Worm (Caenorhabditis elegans): Measurements from ENCODE around the gene fbxa-84.
"Not testable (repeated sequence)": the region's sequence is repeated elsewhere in the genome, so short reads cannot be mapped to it uniquely, and the experiment has no call there.

The fbxa-84 gene

ce11 chrV:15215175-15215574 lies 32.9 kb downstream of the fbxa-84 start, which contains the start of gene sri-26:
sri-26 (plus strand) TSS chrV:15215475.
- not testable (repeated sequence) for TF ChIP-seq tab-1, ztf-29, T22C8.4 (GFP tag; IDR thresholded peaks at IDR 0.05)

DNA sequence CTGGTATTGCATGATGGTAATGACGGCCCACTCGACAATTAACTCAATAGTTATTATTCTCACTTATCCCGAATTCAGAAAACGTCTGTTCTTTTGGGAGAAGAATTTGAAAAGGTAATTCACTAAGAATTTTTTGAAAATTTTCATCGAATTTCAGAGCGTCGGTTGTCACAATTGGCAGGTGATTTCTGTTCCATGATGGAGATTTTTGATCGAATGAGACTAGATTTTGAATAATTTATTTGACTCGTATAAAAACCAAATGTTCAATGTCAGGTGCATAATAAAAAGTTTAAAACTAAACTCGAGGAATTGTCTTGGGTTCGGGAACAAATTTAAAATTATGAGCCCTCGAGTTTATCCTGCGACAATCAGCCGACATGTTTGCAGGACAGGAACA lies 34.5 kb downstream of the fbxa-84 start, which contains the start of gene sri-25:
TSS of gene sri-25 (plus strand) at position 301 of the 400 bp plus-strand sequence.
- no peak for TF ChIP-seq ref-1 (GFP tag; conservative IDR thresholded peaks at IDR 0.05)

- TF ChIP-seq klf-2 (GFP tag; conservative IDR thresholded peaks at IDR 0.05) (no peak), cog-1 (tag; optimal IDR thresholded peaks at IDR 0.05) (no peak), ztf-23 (GFP tag; IDR thresholded peaks at IDR 0.05) (no peak), ref-1 (GFP tag; conservative IDR thresholded peaks at IDR 0.05) (no peak), T22C8.4 (GFP tag; IDR thresholded peaks at IDR 0.05) (no peak), flt-1 (GFP tag; IDR thresholded peaks at IDR 0.05) (no peak), med-1 (GFP tag; optimal IDR thresholded peaks at IDR 0.05; ENCODE audit: insufficient read depth) (no peak), tab-1 (GFP tag; IDR thresholded peaks at IDR 0.05) (no peak), ztf-29 (GFP tag; IDR thresholded peaks at IDR 0.05) (no peak)
Observed at ce11 chrV:15221330-15221729, 39.1 kb downstream of the fbxa-84 start, which contains the start of gene irld-25. irld-25 (plus strand) TSS chrV:15221630.

ce11 chrV:15223668-15224067 lies 41.4 kb downstream of the fbxa-84 start, which contains the start of gene srw-24:
srw-24 (plus strand) TSS chrV:15223968.
- TF ChIP-seq cog-1 (tag; optimal IDR thresholded peaks at IDR 0.05) (no peak), ref-1 (GFP tag; conservative IDR thresholded peaks at IDR 0.05) (no peak), T22C8.4 (GFP tag; IDR thresholded peaks at IDR 0.05) (no peak), klf-2 (GFP tag; conservative IDR thresholded peaks at IDR 0.05) (no peak), flt-1 (GFP tag; IDR thresholded peaks at IDR 0.05) (no peak), ztf-23 (GFP tag; IDR thresholded peaks at IDR 0.05) (no peak), ztf-29 (GFP tag; IDR thresholded peaks at IDR 0.05) (no peak), med-1 (GFP tag; optimal IDR thresholded peaks at IDR 0.05; ENCODE audit: insufficient read depth) (no peak), tab-1 (GFP tag; IDR thresholded peaks at IDR 0.05) (no peak)

- TF ChIP-seq ref-1 (GFP tag; conservative IDR thresholded peaks at IDR 0.05) (no peak), klf-2 (GFP tag; conservative IDR thresholded peaks at IDR 0.05) (no peak), ztf-23 (GFP tag; IDR thresholded peaks at IDR 0.05) (no peak), ztf-29 (GFP tag; IDR thresholded peaks at IDR 0.05) (no peak), T22C8.4 (GFP tag; IDR thresholded peaks at IDR 0.05) (no peak), tab-1 (GFP tag; IDR thresholded peaks at IDR 0.05) (no peak), cog-1 (tag; optimal IDR thresholded peaks at IDR 0.05) (no peak), flt-1 (GFP tag; IDR thresholded peaks at IDR 0.05) (no peak), med-1 (GFP tag; optimal IDR thresholded peaks at IDR 0.05; ENCODE audit: insufficient read depth) (no peak)
Observed at ce11 chrV:15225650-15226049, 43.4 kb downstream of the fbxa-84 start, which contains the start of gene srw-14. srw-14 (plus strand) TSS chrV:15225950.

DNA sequence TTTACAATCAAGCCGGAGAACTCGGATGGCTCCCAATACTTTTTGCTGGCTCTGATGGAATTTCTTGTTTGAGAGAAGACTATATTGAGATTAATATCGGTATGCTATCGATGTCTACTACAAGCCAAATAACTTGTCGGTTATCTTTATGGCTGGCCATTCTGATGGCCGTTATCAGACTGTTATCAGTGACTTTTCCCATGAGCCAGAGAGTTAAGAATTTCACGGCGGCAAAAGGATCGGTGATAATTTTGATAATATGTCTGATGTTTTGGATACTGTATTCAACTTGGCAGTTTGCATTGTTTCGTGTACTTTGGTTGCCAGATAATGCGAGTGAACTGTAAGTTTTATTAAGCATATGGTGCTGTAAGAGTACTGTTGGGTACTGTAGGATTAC lies 44.0 kb downstream of the fbxa-84 start:
- TF ChIP-seq ztf-23 (GFP tag; IDR thresholded peaks at IDR 0.05) = no peak
- no peak for TF ChIP-seq med-1 (GFP tag; optimal IDR thresholded peaks at IDR 0.05; ENCODE audit: insufficient read depth)
- no peak for TF ChIP-seq cog-1 (tag; optimal IDR thresholded peaks at IDR 0.05)
- TF ChIP-seq ref-1 (GFP tag; conservative IDR thresholded peaks at IDR 0.05) = no peak
- TF ChIP-seq tab-1 (GFP tag; IDR thresholded peaks at IDR 0.05) = no peak
- TF ChIP-seq flt-1 (GFP tag; IDR thresholded peaks at IDR 0.05) = no peak
- TF ChIP-seq klf-2 (GFP tag; conservative IDR thresholded peaks at IDR 0.05) = no peak
- TF ChIP-seq ztf-29 (GFP tag; IDR thresholded peaks at IDR 0.05) = no peak
- no peak for TF ChIP-seq T22C8.4 (GFP tag; IDR thresholded peaks at IDR 0.05)

DNA sequence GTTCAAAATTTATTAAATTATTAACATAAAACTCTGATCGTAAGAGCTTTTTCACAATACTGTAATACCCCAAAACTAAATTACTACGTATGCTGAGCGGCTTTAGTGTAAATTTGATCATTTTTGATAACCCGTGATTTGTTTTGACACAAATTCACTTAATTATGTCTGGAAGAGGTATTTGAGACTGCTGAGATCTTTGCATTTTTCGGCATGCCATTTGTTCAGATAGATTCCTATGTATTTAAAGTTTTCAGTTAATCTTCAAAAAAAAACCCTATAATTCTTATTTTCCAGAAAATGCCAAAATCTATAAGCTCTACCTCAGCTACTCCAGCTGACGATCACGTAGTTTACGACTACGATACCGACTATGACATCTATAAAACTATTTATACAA lies 48.0 kb downstream of the fbxa-84 start, which contains the start of gene srw-15:
TSS of gene srw-15 (plus strand) at position 301 of the 400 bp plus-strand sequence.
- TF ChIP-seq flt-1 (GFP tag; IDR thresholded peaks at IDR 0.05) (no peak), klf-2 (GFP tag; conservative IDR thresholded peaks at IDR 0.05) (no peak), ref-1 (GFP tag; conservative IDR thresholded peaks at IDR 0.05) (no peak), ztf-23 (GFP tag; IDR thresholded peaks at IDR 0.05) (no peak), tab-1 (GFP tag; IDR thresholded peaks at IDR 0.05) (no peak), ztf-29 (GFP tag; IDR thresholded peaks at IDR 0.05) (no peak), cog-1 (tag; optimal IDR thresholded peaks at IDR 0.05) (no peak), med-1 (GFP tag; optimal IDR thresholded peaks at IDR 0.05; ENCODE audit: insufficient read depth) (no peak), T22C8.4 (GFP tag; IDR thresholded peaks at IDR 0.05) (no peak)

- TF ChIP-seq med-1 (GFP tag; optimal IDR thresholded peaks at IDR 0.05; ENCODE audit: insufficient read depth) = no peak
- no peak for TF ChIP-seq T22C8.4 (GFP tag; IDR thresholded peaks at IDR 0.05)
- TF ChIP-seq ztf-29 (GFP tag; IDR thresholded peaks at IDR 0.05) = no peak
- no peak for TF ChIP-seq tab-1 (GFP tag; IDR thresholded peaks at IDR 0.05)
- TF ChIP-seq ref-1 (GFP tag; conservative IDR thresholded peaks at IDR 0.05) = no peak
- TF ChIP-seq ztf-23 (GFP tag; IDR thresholded peaks at IDR 0.05) = no peak
Observed at ce11 chrV:15232200-15232599, 50.0 kb downstream of the fbxa-84 start, which contains the start of gene srw-13. srw-13 (plus strand) TSS chrV:15232500.
